Worm (Caenorhabditis elegans): Measurements from ENCODE around the gene adal-1.
A peak's percentile ranks its signal among the peaks of the same experiment; 100 is the strongest.

adal-1 gene

DNA sequence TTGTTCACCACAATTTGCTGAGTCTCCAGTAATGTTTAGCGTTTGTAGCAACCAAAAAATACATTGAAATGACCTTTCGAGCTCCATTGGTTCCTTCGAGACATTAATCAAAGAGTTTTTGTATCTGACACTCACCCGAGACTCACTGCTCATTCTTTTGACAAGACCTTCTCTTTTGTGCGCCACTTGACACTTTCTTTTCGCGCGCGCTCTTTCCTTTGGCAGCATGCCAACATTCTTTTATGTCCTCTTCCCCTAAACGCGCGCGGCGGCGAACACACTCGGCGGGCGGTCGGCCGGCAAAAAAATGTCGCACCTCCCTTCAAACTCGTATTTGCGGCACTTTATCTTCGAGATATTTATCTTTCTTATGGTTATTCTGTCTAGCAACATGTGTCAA is 49.8 kb downstream of the adal-1 start (continued):
- TF ChIP-seq nhr-237 (tag; optimal IDR thresholded peaks at IDR 0.05) (no peak), lin-14 (GFP tag; optimal IDR thresholded peaks at IDR 0.05) (peak; percentile 66), Y116A8C.19 (tag; optimal IDR thresholded peaks at IDR 0.05; ENCODE audit: borderline replicate concordance) (no peak), lin-39 (tag; optimal IDR thresholded peaks at IDR 0.05) (no peak), elt-2 (tag; optimal IDR thresholded peaks at IDR 0.05) (no peak), nhr-19 (GFP tag; conservative IDR thresholded peaks at IDR 0.05) (no peak)

DNA sequence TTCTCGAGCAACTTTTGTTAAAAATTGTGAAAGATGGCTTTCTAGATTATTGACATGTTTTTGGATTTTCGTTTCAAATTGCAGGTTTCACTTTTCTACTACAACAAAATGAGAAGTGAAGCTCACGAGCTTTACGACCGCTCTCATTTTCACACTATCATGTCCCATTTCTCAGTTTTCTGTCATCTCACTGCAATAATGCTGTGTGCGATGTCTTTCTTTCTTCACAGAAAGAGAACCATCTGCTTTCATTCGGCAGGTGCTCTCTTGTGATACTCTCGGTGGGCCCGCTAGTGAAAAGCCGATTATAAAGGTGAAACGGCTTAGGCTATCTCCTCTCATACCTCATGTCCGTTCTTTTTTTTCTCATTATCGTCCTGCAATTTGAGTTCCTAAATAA is 50.2 kb downstream of the adal-1 start:
- TF ChIP-seq rnt-1 (tag; optimal IDR thresholded peaks at IDR 0.05): peak; percentile 47
- no peak for TF ChIP-seq fkh-8 (tag; optimal IDR thresholded peaks at IDR 0.05)
- no peak for TF ChIP-seq snpc-4 (tag; optimal IDR thresholded peaks at IDR 0.05)
- peak in 1 of 2 experiments; percentile 45 for TF ChIP-seq egl-27 (tag; optimal IDR thresholded peaks at IDR 0.05)

- TF ChIP-seq fkh-8 (tag; optimal IDR thresholded peaks at IDR 0.05) (peak; percentile 7), irx-1 (tag; optimal IDR thresholded peaks at IDR 0.05) (no peak), nhr-28 (tag; optimal IDR thresholded peaks at IDR 0.05) (no peak), skn-1 (tag; optimal IDR thresholded peaks at IDR 0.05) (peak; percentile 35), tlp-1 (tag; optimal IDR thresholded peaks at IDR 0.05) (peak; percentile 16), fkh-10 (GFP tag; optimal IDR thresholded peaks at IDR 0.05) (no peak), egl-13 (tag; optimal IDR thresholded peaks at IDR 0.05) (no peak), unc-86 (tag; optimal IDR thresholded peaks at IDR 0.05) (no peak), sup-37 (GFP tag; optimal IDR thresholded peaks at IDR 0.05) (no peak), swsn-7 (tag; optimal IDR thresholded peaks at IDR 0.05) (peak; percentile 30), ceh-8 (GFP tag; optimal IDR thresholded peaks at IDR 0.05) (no peak), pqm-1 (tag; optimal IDR thresholded peaks at IDR 0.05) (peak; percentile 70), C16A3.4 (tag; optimal IDR thresholded peaks at IDR 0.05) (peak; percentile 35), nhr-77 (tag; optimal IDR thresholded peaks at IDR 0.05) (peak; percentile 26), xbp-1 (tag; optimal IDR thresholded peaks at IDR 0.05) (peak; percentile 8), grh-1 (GFP tag; IDR thresholded peaks at IDR 0.05) (peak; percentile 53; the same call in 1 of the 2 replicates), tbx-2 (tag; optimal IDR thresholded peaks at IDR 0.05) (peak; percentile 85), nhr-47 (tag; optimal IDR thresholded peaks at IDR 0.05) (peak; percentile 66), lsy-2 (tag; optimal IDR thresholded peaks at IDR 0.05) (peak; percentile 64 to 68), ama-1 (optimal IDR thresholded peaks at IDR 0.05) (no peak), snu-23 (GFP tag; optimal IDR thresholded peaks at IDR 0.05) (peak; percentile 83), lin-39 (tag; optimal IDR thresholded peaks at IDR 0.05) (no peak), unc-130 (tag; optimal IDR thresholded peaks at IDR 0.05) (no peak), fos-1 (tag; optimal IDR thresholded peaks at IDR 0.05) (peak; percentile 11), mep-1 (tag; optimal IDR thresholded peaks at IDR 0.05) (no peak), nhr-11 (tag; optimal IDR thresholded peaks at IDR 0.05) (no peak), nhr-71 (tag; optimal IDR thresholded peaks at IDR 0.05) (peak; percentile 94), dsc-1 (tag; optimal IDR thresholded peaks at IDR 0.05) (peak; percentile 58), lin-14 (GFP tag; optimal IDR thresholded peaks at IDR 0.05) (peak; percentile 95), ztf-4 (tag; optimal IDR thresholded peaks at IDR 0.05) (peak; percentile 40), ceh-82 (tag; optimal IDR thresholded peaks at IDR 0.05) (peak in 2 of 3 experiments; percentile 7 to 14), vab-15 (tag; optimal IDR thresholded peaks at IDR 0.05) (no peak), jun-1 (tag; optimal IDR thresholded peaks at IDR 0.05) (peak; percentile 73), nhr-90 (tag; optimal IDR thresholded peaks at IDR 0.05; ENCODE audit: poor library complexity) (peak; percentile 86), unc-62 (GFP tag; optimal IDR thresholded peaks at IDR 0.05) (no peak), elt-3 (tag; optimal IDR thresholded peaks at IDR 0.05) (peak in 5 of 6 experiments; percentile 72 to 99 (median 89)), mef-2 (tag; optimal IDR thresholded peaks at IDR 0.05) (no peak), blmp-1 (tag; optimal IDR thresholded peaks at IDR 0.05) (peak; percentile 89), pax-3 (tag; optimal IDR thresholded peaks at IDR 0.05) (peak; percentile 20), nhr-85 (tag) (peak; percentile 99), dpl-1 (GFP tag; optimal IDR thresholded peaks at IDR 0.05) (peak in 1 of 3 experiments; percentile 5), efl-1 (optimal IDR thresholded peaks at IDR 0.05) (peak in 1 of 2 experiments; percentile 28), efl-1 (GFP tag; optimal IDR thresholded peaks at IDR 0.05 in 1 of 2) (peak in 1 of 2 experiments; percentile 90), elt-2 (tag; optimal IDR thresholded peaks at IDR 0.05) (peak; percentile 98)
Measured at ce11 chrII:6842651-6843118, 50.8 kb downstream of the adal-1 start.

Measured in whole organism, L1 larva.